Fruit fly (Drosophila melanogaster) whole organism, wandering third instar larva: ENCODE results near the gene sty.

Source experiments
- Abd-B ChIP-seq: fragments of >200 bp; optimal IDR thresholded peaks from 2 replicates; lab custom pipeline; 2017; ENCODE audit warnings: missing biosample characterization, missing genetic modification characterization
- CG32264 ChIP-seq: fragments of 200-800 bp; sonication (Bioruptor generic); optimal IDR thresholded peaks from 2 replicates; lab custom pipeline; 2016; ENCODE audit warnings: missing biosample characterization, missing genetic modification characterization
- CG9705 ChIP-seq: fragments of 200-800 bp; sonication (Bioruptor generic); optimal IDR thresholded peaks from 2 replicates; lab custom pipeline; 2018; ENCODE audit warnings: missing biosample characterization, mild to moderate bottlenecking, missing genetic modification characterization
- CrebA ChIP-seq: fragments of 200-800 bp; sonication (Bioruptor generic); optimal IDR thresholded peaks from 2 replicates; lab custom pipeline; 2016; ENCODE audit warnings: missing biosample characterization, mild to moderate bottlenecking, missing genetic modification characterization, borderline replicate concordance
- Dfd ChIP-seq: fragments of >200 bp; optimal IDR thresholded peaks from 2 replicates; lab custom pipeline; 2017; ENCODE audit warnings: missing biosample characterization, missing genetic modification characterization
- Dif ChIP-seq: fragments of 200-275, 200-300 bp; sonication (Bioruptor generic); optimal IDR thresholded peaks from 2 replicates; lab custom pipeline; 2018; ENCODE audit warnings: missing biosample characterization, missing genetic modification characterization; ENCODE audit not compliant: partially characterized antibody
- GATAd ChIP-seq: sonication (Bioruptor generic); optimal IDR thresholded peaks from 2 replicates; lab custom pipeline; 2016; ENCODE audit warnings: missing biosample characterization, missing genetic modification characterization
- HLH106 ChIP-seq: fragments of 200-800 bp; optimal IDR thresholded peaks from 3 replicates; lab custom pipeline; 2019; ENCODE audit warnings: missing biosample characterization, mild to moderate bottlenecking, missing genetic modification characterization, moderate library complexity
- Hr78 ChIP-seq: fragments of >200 bp; optimal IDR thresholded peaks from 2 replicates; lab custom pipeline; 2017; ENCODE audit warnings: missing biosample characterization, missing genetic modification characterization
- Jra ChIP-seq: sonication (Bioruptor generic); optimal IDR thresholded peaks from 2 replicates; lab custom pipeline; 2016; ENCODE audit warnings: missing biosample characterization, missing genetic modification characterization
- Mio ChIP-seq: sonication (Bioruptor generic); optimal IDR thresholded peaks from 2 replicates; lab custom pipeline; 2016; ENCODE audit warnings: missing biosample characterization, missing genetic modification characterization
- Myc ChIP-seq: fragments of >200 bp; optimal IDR thresholded peaks from 2 replicates; lab custom pipeline; 2017
- OdsH ChIP-seq: fragments of 200-800 bp; sonication (Bioruptor generic); optimal IDR thresholded peaks from 2 replicates; lab custom pipeline; 2016; ENCODE audit warnings: missing biosample characterization, mild to moderate bottlenecking, missing genetic modification characterization
- Rel ChIP-seq, 2 experiments: fragments of 200-800 bp; sonication (Bioruptor generic) in 1 of 2; optimal IDR thresholded peaks; 2 replicates in 1 of 2; 3 replicates in 1 of 2; lab custom pipeline; 2016 to 2019; ENCODE audit warnings: mild to moderate bottlenecking in 2 of 2, missing biosample characterization in 2 of 2, missing genetic modification characterization in 2 of 2, moderate library complexity in 1 of 2
- Sp1 ChIP-seq: fragments of 200-800 bp; sonication (Bioruptor generic); optimal IDR thresholded peaks from 3 replicates; lab custom pipeline; 2019; ENCODE audit warnings: missing biosample characterization, mild to moderate bottlenecking, missing genetic modification characterization, moderate library complexity
- Vsx2 ChIP-seq: fragments of 200-300, 225-300 bp; sonication (Bioruptor generic); optimal IDR thresholded peaks from 2 replicates; lab custom pipeline; 2018; ENCODE audit warnings: missing biosample characterization, missing genetic modification characterization; ENCODE audit not compliant: partially characterized antibody
- br ChIP-seq: fragments of 200-800 bp; sonication (Bioruptor generic); optimal IDR thresholded peaks from 2 replicates; lab custom pipeline; 2016; ENCODE audit warnings: missing biosample characterization, missing genetic modification characterization
- dl ChIP-seq, 2 experiments: fragments of 175-275, 200-275 bp in 1 of 2; fragments of 200-275 bp in 1 of 2; sonication (Bioruptor generic); optimal IDR thresholded peaks; lab custom pipeline; 2018; ENCODE audit warnings: mild to moderate bottlenecking in 2 of 2, missing biosample characterization in 2 of 2, missing genetic modification characterization in 2 of 2, moderate library complexity in 2 of 2; ENCODE audit not compliant: partially characterized antibody in 2 of 2, insufficient read depth in 1 of 2
- dsf ChIP-seq: sonication (Bioruptor generic); optimal IDR thresholded peaks from 2 replicates; lab custom pipeline; 2016; ENCODE audit warnings: missing biosample characterization, missing genetic modification characterization, borderline replicate concordance
- fru ChIP-seq: fragments of 200-800 bp; sonication (Bioruptor generic); optimal IDR thresholded peaks from 3 replicates; lab custom pipeline; 2016; ENCODE audit warnings: missing biosample characterization, mild to moderate bottlenecking, missing genetic modification characterization
- h ChIP-seq: fragments of 200-800 bp; sonication (Bioruptor generic); optimal IDR thresholded peaks from 3 replicates; lab custom pipeline; 2016; ENCODE audit warnings: missing biosample characterization, mild to moderate bottlenecking, missing genetic modification characterization
- jim ChIP-seq: fragments of 175-275, 200-325 bp; sonication (Bioruptor generic); optimal IDR thresholded peaks from 2 replicates; lab custom pipeline; 2016; ENCODE audit warnings: missing biosample characterization, mild to moderate bottlenecking, missing genetic modification characterization
- lola ChIP-seq: fragments of >200 bp; optimal IDR thresholded peaks from 2 replicates; lab custom pipeline; 2017; ENCODE audit warnings: missing biosample characterization, missing genetic modification characterization
- pan ChIP-seq: fragments of >200 bp; optimal IDR thresholded peaks from 2 replicates; lab custom pipeline; 2017
- psq ChIP-seq: fragments of 200-800 bp; sonication (Bioruptor generic); optimal IDR thresholded peaks from 3 replicates; lab custom pipeline; 2017; ENCODE audit warnings: missing biosample characterization, mild to moderate bottlenecking, missing genetic modification characterization, moderate library complexity
- rgr ChIP-seq: fragments of 200-800 bp; sonication (Bioruptor generic); optimal IDR thresholded peaks from 3 replicates; lab custom pipeline; 2016; ENCODE audit warnings: missing biosample characterization, mild to moderate bottlenecking, missing genetic modification characterization
- sage ChIP-seq: fragments of 200-800 bp; sonication (Bioruptor generic); optimal IDR thresholded peaks from 2 replicates; lab custom pipeline; 2016; ENCODE audit warnings: missing biosample characterization, mild to moderate bottlenecking, missing genetic modification characterization
- sv ChIP-seq: fragments of 200-800 bp; sonication (Bioruptor generic); optimal IDR thresholded peaks from 3 replicates; lab custom pipeline; 2016; ENCODE audit warnings: missing biosample characterization, missing genetic modification characterization
- usp ChIP-seq: fragments of >200 bp; optimal IDR thresholded peaks from 2 replicates; lab custom pipeline; 2017; ENCODE audit warnings: missing biosample characterization, missing genetic modification characterization
- woc ChIP-seq: sonication (Bioruptor generic); optimal IDR thresholded peaks from 2 replicates; lab custom pipeline; 2016; ENCODE audit warnings: missing biosample characterization, mild to moderate bottlenecking, missing genetic modification characterization

sty gene

dm6 chr3L:3456922-3457321, 32.2 kb upstream of the sty start:
- TF ChIP-seq br (GFP tag; lab: Kevin White, UChicago), result no peak

- TF ChIP-seq Vsx2 (GFP tag; lab: Kevin White, UChicago) (no peak), usp (GFP tag; lab: Kevin White, UChicago) (no peak), Sp1 (GFP tag; lab: Kevin White, UChicago) (no peak), jim (GFP tag; lab: Kevin White, UChicago) (no peak), Hr78 (no peak), CG32264 (no peak), Dif (GFP tag; lab: Kevin White, UChicago) (no peak), woc (GFP tag; lab: Kevin White, UChicago) (no peak), GATAd (GFP tag; lab: Kevin White, UChicago) (no peak), Dfd (GFP tag; lab: Kevin White, UChicago) (no peak), fru (no peak)
Observed at dm6 chr3L:3456009-3456566, 31.4 kb upstream of the sty start.

dm6 chr3L:3455555-3455939, 30.8 kb upstream of the sty start:
- TF ChIP-seq GATAd (GFP tag; lab: Kevin White, UChicago) (no peak), lola (GFP tag; lab: Kevin White, UChicago) (no peak), CG9705 (GFP tag; lab: Kevin White, UChicago) (no peak), OdsH (GFP tag; lab: Kevin White, UChicago) (no peak), Abd-B (GFP tag; lab: Kevin White, UChicago) (no peak), Rel (GFP tag; optimal IDR thresholded peaks at IDR 0.05; lab: Kevin White, UChicago) (no peak), Rel (tag; optimal IDR thresholded peaks at IDR 0.05; lab: Kevin White, UChicago) (no peak), fru (no peak), psq (no peak), Dfd (GFP tag; lab: Kevin White, UChicago) (no peak), sage (no peak), dsf (GFP tag; lab: Kevin White, UChicago) (no peak), rgr (GFP tag; lab: Kevin White, UChicago) (no peak)

- peak; percentile 3 for TF ChIP-seq sv (GFP tag; lab: Kevin White, UChicago)
- no peak for TF ChIP-seq Dfd (GFP tag; lab: Kevin White, UChicago)
Observed at dm6 chr3L:3454921-3455554, 30.3 kb upstream of the sty start.

- no peak for TF ChIP-seq Mio (GFP tag; lab: Kevin White, UChicago)
- TF ChIP-seq psq, result no peak
- TF ChIP-seq CG9705 (GFP tag; lab: Kevin White, UChicago), result no peak
- TF ChIP-seq pan (lab: Kevin White, UChicago), result no peak
- no peak for TF ChIP-seq Dif (GFP tag; lab: Kevin White, UChicago)
- no peak for TF ChIP-seq jim (GFP tag; lab: Kevin White, UChicago)
- no peak for TF ChIP-seq sv (GFP tag; lab: Kevin White, UChicago)
- TF ChIP-seq h (GFP tag; lab: Kevin White, UChicago), result no peak
- no peak for TF ChIP-seq Jra (GFP tag; lab: Kevin White, UChicago)
- no peak for TF ChIP-seq GATAd (GFP tag; lab: Kevin White, UChicago)
- TF ChIP-seq Abd-B (GFP tag; lab: Kevin White, UChicago), result no peak
- no peak for TF ChIP-seq OdsH (GFP tag; lab: Kevin White, UChicago)
Observed at dm6 chr3L:3454430-3454829, 29.7 kb upstream of the sty start.

- TF ChIP-seq psq, result no peak
- TF ChIP-seq fru, result no peak
- TF ChIP-seq sage, result no peak
- TF ChIP-seq Hr78, result no peak
- no peak for TF ChIP-seq h (GFP tag; lab: Kevin White, UChicago)
- TF ChIP-seq HLH106 (tag; lab: Kevin White, UChicago), result no peak
- no peak for TF ChIP-seq Myc (lab: Kevin White, UChicago)
- TF ChIP-seq CrebA (GFP tag; lab: Kevin White, UChicago), result no peak
- no peak for TF ChIP-seq Rel (GFP tag; optimal IDR thresholded peaks at IDR 0.05; lab: Kevin White, UChicago)
- no peak for TF ChIP-seq Rel (tag; optimal IDR thresholded peaks at IDR 0.05; lab: Kevin White, UChicago)
- TF ChIP-seq GATAd (GFP tag; lab: Kevin White, UChicago), result no peak
- no peak for TF ChIP-seq CG9705 (GFP tag; lab: Kevin White, UChicago)
- TF ChIP-seq dl (GFP tag; optimal IDR thresholded peaks at IDR 0.05; lab: Kevin White, UChicago; ENCODE audit: insufficient read depth in 1 of 2, partially characterized antibody in 2 of 2), result no peak
Observed at dm6 chr3L:3452684-3453083, 27.9 kb upstream of the sty start.
